Fruit fly (Drosophila melanogaster): ENCODE results near the gene DppIII.
A peak's percentile ranks its signal among the peaks of the same experiment; 100 is the strongest.

DppIII gene

DNA sequence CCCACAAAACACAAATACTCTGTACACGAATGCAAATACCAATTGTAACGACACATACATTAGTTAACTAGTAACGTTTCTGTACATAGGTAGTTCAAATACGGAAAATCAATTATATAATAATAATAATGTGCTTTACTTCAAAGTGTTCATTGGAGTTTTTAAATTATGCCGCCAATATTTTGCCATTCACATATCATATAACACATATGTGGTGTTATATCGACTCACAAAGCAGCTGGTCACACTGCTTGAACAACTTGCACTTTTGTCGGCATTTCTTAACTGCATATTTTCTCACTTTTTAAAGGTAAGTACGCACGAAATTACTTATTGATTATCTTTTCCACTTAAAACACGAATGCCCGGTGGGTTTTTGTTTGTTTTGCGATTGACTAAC lies at the start of gene DppIII:
DppIII (plus strand) TSS at position 227 of the 400 bp plus-strand sequence.
- TF ChIP-seq Hr78 (GFP tag; optimal IDR thresholded peaks at IDR 0.05) (no peak), OdsH (GFP tag; optimal IDR thresholded peaks at IDR 0.05) (no peak), ey (GFP tag; optimal IDR thresholded peaks at IDR 0.05) (no peak)

DNA sequence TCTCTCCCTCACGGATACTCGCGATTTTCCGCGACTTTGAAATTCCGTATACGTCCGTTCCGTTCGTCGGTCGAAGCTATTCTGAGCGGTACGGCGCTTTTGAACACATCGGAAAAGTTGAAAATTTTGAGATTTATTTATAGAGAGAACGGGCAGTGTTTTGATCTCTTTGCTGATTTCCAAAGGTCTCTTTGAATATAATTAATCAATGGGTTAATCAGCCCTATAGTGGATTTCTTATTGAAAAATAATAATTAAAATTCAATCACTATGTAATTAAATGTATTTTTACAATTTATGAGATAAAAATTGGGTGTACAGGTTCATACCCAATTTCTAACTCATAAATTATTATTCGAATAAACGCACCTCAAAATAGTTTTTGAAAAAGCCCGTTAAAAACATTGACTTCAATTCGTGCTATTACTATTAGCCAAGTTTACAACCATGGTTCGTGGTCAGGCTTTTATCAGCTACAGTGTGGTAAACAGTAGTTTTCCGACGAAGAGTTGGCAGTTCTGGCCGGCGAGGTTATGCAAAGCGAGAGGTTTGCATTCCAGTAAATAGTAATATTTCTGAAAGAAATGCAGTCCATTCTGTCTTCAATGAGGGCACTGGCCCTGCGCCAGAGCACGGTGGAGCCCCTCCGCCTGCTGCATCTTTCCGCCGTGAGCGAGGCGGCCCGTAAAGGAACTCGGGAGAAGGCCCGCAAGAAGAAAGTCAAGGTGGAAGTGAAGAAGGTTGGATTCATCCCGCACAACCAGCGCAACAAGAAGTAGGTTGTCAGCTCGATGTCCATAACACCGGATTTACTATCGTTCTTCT lies 43.1 kb upstream of the DppIII start, which contains the start of the genes CG9626 and mRpL1:
CG9626 (minus strand) TSS at position 51 of the 825 bp plus-strand sequence.
mRpL1 (plus strand) TSS at position 513 of the 825 bp plus-strand sequence.
- peak; percentile 18 for TF ChIP-seq Myc (optimal IDR thresholded peaks at IDR 0.05)
- peak; percentile 98 for TF ChIP-seq fru (GFP tag; optimal IDR thresholded peaks at IDR 0.05)
- no peak for TF ChIP-seq N (GFP tag; optimal IDR thresholded peaks at IDR 0.05)
- TF ChIP-seq CG32264 (GFP tag; optimal IDR thresholded peaks at IDR 0.05): no peak

dm6 chr3R:8303848-8304247 lies 40.4 kb upstream of the DppIII start, which contains the start of gene nac:
Gene nac (minus strand): TSS chr3R:8304023.
- TF ChIP-seq HLH106 (tag; optimal IDR thresholded peaks at IDR 0.05) (peak; percentile 21), foxo (GFP tag; optimal IDR thresholded peaks at IDR 0.05) (no peak), sv (GFP tag; optimal IDR thresholded peaks at IDR 0.05) (no peak), Hr78 (GFP tag; optimal IDR thresholded peaks at IDR 0.05) (no peak), fru (GFP tag; optimal IDR thresholded peaks at IDR 0.05) (no peak), Dif (GFP tag; optimal IDR thresholded peaks at IDR 0.05; ENCODE audit: partially characterized antibody) (peak; percentile 44), Dfd (GFP tag; optimal IDR thresholded peaks at IDR 0.05) (no peak), CG9705 (GFP tag; optimal IDR thresholded peaks at IDR 0.05) (peak; percentile 20), tai (GFP tag; optimal IDR thresholded peaks at IDR 0.05) (no peak)

DNA sequence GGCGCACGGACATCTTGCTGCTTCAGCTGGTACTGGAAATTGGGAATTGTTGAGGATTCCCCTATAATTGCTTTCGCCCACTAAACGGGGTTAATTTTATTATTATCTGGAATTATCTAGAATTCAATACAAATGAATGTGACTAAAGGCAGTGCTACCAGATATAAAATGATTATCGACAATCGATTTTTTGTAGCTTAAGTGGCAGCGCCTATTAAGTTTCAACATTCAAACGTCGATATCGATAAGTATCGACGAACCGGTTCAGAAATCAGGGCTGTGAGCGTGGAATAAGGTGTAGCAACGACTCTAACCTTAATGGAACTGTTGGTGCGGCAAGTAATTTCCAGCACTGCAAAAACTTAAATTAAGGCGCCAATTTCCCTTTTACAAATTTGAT lies 39.1 kb upstream of the DppIII start, which contains the start of gene Sgt1:
Sgt1 (minus strand) TSS at position 165 of the 400 bp plus-strand sequence.
- peak in 1 of 2 experiments; percentile 45 for TF ChIP-seq foxo (GFP tag; optimal IDR thresholded peaks at IDR 0.05)
- no peak for TF ChIP-seq Dfd (GFP tag; optimal IDR thresholded peaks at IDR 0.05)
- no peak for TF ChIP-seq usp (GFP tag; optimal IDR thresholded peaks at IDR 0.05)
- no peak for TF ChIP-seq Jra (GFP tag; optimal IDR thresholded peaks at IDR 0.05)
- TF ChIP-seq psq (GFP tag; optimal IDR thresholded peaks at IDR 0.05): no peak
- peak; percentile 39 for TF ChIP-seq ey (GFP tag; optimal IDR thresholded peaks at IDR 0.05)
- TF ChIP-seq GATAd (GFP tag; optimal IDR thresholded peaks at IDR 0.05): no peak
- TF ChIP-seq h (GFP tag; optimal IDR thresholded peaks at IDR 0.05): no peak
- peak; percentile 36 for TF ChIP-seq OdsH (GFP tag; optimal IDR thresholded peaks at IDR 0.05)
- no peak for TF ChIP-seq woc (GFP tag; optimal IDR thresholded peaks at IDR 0.05)
- TF ChIP-seq fru (GFP tag; optimal IDR thresholded peaks at IDR 0.05): no peak
- TF ChIP-seq jim (GFP tag; optimal IDR thresholded peaks at IDR 0.05): no peak
- no peak for TF ChIP-seq dsf (GFP tag; optimal IDR thresholded peaks at IDR 0.05; ENCODE audit: borderline replicate concordance)
- peak; percentile 33 for TF ChIP-seq HLH106 (tag; optimal IDR thresholded peaks at IDR 0.05)
- TF ChIP-seq Hr83 (GFP tag; optimal IDR thresholded peaks at IDR 0.05; ENCODE audit: poor library complexity, severe bottlenecking): no peak
- TF ChIP-seq sage (GFP tag; optimal IDR thresholded peaks at IDR 0.05): no peak
- TF ChIP-seq CG32264 (GFP tag; optimal IDR thresholded peaks at IDR 0.05): no peak
- no peak for TF ChIP-seq CG9705 (GFP tag; optimal IDR thresholded peaks at IDR 0.05)
- TF ChIP-seq Hnf4 (GFP tag; optimal IDR thresholded peaks at IDR 0.05): no peak
- no peak for TF ChIP-seq Sp1 (GFP tag; optimal IDR thresholded peaks at IDR 0.05)
- TF ChIP-seq Rel (GFP tag; optimal IDR thresholded peaks at IDR 0.05): no peak
- peak; percentile 91 for TF ChIP-seq Rel (tag; optimal IDR thresholded peaks at IDR 0.05)

DNA sequence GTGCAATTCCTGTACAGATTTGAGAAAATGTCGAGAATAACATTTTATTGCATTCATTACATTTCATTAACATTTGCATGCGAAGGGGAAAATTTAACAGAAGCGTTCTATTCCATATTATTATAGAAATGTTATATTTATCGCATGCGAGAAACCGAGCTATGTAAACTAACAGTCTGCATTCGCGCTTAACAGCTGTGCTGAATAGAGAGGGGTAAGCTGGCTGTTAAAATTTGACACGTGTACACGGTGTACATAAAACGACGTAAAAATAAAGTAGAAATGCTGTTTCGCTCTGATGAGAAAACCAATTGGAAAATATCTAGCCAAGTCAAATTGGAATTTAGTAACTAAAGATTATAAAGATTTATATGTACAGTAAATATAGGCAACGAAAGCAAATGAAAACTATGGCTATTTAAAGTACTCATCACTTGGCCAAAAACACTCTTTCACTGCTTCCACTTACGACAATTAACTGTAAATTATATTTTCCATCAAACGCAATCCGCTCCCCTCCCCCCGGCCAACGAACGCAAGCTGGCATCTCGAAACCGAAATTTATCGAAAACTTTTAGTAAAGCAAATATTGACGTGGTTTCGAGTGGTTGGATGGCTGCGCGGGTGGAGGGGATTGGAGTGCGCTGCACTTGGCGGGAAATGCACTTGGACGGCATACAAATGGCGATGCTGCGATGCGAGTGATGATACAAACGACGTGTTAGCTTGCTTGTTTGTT lies 37.8 kb upstream of the DppIII start:
- TF ChIP-seq Dfd (GFP tag; optimal IDR thresholded peaks at IDR 0.05) (no peak), Hnf4 (GFP tag; optimal IDR thresholded peaks at IDR 0.05) (no peak), Vsx2 (GFP tag; optimal IDR thresholded peaks at IDR 0.05; ENCODE audit: partially characterized antibody) (no peak), sage (GFP tag; optimal IDR thresholded peaks at IDR 0.05) (peak; percentile 82), rgr (GFP tag; optimal IDR thresholded peaks at IDR 0.05) (no peak), Jra (GFP tag; optimal IDR thresholded peaks at IDR 0.05) (no peak), Myc (optimal IDR thresholded peaks at IDR 0.05) (no peak), dsf (GFP tag; optimal IDR thresholded peaks at IDR 0.05; ENCODE audit: borderline replicate concordance) (no peak), N (GFP tag; optimal IDR thresholded peaks at IDR 0.05) (no peak), ey (GFP tag; optimal IDR thresholded peaks at IDR 0.05) (no peak), psq (GFP tag; optimal IDR thresholded peaks at IDR 0.05) (no peak), foxo (GFP tag; optimal IDR thresholded peaks at IDR 0.05) (peak in 1 of 2 experiments; percentile 20)

All from whole organism, wandering third instar larva.